Worm (Caenorhabditis elegans) whole organism, midembryonic: ENCODE results near the gene Y55F3AM.13.

Experiments
- T22C8.4 ChIP-seq: fragments of 200-800 bp; sonication (Bioruptor generic); IDR thresholded peaks from 2 replicates; pipeline ENCODE4 v1.3.6; 2022; ENCODE audit warnings: missing genetic modification characterization, missing compliant biosample characterization
- cog-1 ChIP-seq: sonication (generic microtip); optimal IDR thresholded peaks from 2 replicates; lab custom pipeline; 2016; ENCODE audit warnings: missing genetic modification characterization, missing compliant biosample characterization
- flt-1 ChIP-seq: fragments of 200-800 bp; sonication (Bioruptor generic); IDR thresholded peaks from 2 replicates; pipeline ENCODE4 v1.3.6; 2022; ENCODE audit warnings: missing genetic modification characterization, missing compliant biosample characterization
- klf-2 ChIP-seq: fragments of 200-800 bp; sonication (Bioruptor generic); conservative IDR thresholded peaks from 2 replicates; pipeline ENCODE4 v1.3.6; 2022; ENCODE audit warnings: missing genetic modification reagents, missing genetic modification characterization, missing compliant biosample characterization
- med-1 ChIP-seq: sonication (generic microtip); optimal IDR thresholded peaks from 2 replicates; lab custom pipeline; 2017; ENCODE audit warnings: missing genetic modification characterization, mild to moderate bottlenecking, missing compliant biosample characterization, antibody characterized with exemption, missing genetic modification reagents; ENCODE audit not compliant: insufficient read depth
- ref-1 ChIP-seq: fragments of 200-800 bp; sonication (Bioruptor generic); conservative IDR thresholded peaks from 2 replicates; pipeline ENCODE4 v1.3.6; 2022; ENCODE audit warnings: missing genetic modification reagents, missing genetic modification characterization, missing compliant biosample characterization
- tab-1 ChIP-seq: fragments of 200-800 bp; sonication (Bioruptor generic); IDR thresholded peaks from 2 replicates; pipeline ENCODE4 v1.3.6; 2022; ENCODE audit warnings: missing genetic modification characterization, missing compliant biosample characterization
- ztf-29 ChIP-seq: fragments of 200-800 bp; sonication (Bioruptor generic); IDR thresholded peaks from 2 replicates; pipeline ENCODE4 v1.3.6; 2022; ENCODE audit warnings: missing genetic modification reagents, missing genetic modification characterization, missing compliant biosample characterization

DNA sequence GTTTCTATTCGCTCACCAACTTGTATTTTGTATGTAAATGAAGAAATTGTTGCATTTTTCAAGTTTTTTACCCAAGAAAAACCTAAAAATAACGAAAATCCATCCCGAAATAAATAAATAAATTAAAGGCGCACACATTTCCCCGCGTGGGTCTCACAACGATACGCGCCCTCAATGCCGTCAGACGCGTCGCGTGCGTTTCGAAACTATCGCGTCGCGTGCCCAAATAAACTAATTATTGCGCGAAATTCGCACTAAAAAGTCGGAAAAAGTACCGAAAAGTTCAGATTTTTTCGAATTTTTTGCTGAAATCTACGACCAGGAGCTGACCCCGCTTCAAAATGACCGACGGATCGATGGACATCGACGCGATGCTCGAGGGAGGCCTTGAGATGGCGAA is 43.7 kb downstream of the Y55F3AM.13 start, which contains the start of gene rbm-39:
- no peak for TF ChIP-seq tab-1 (GFP tag; lab: Robert Waterston, UW)
- TF ChIP-seq cog-1 (tag; lab: Kevin White, UChicago), result peak; percentile 42
- TF ChIP-seq ref-1 (GFP tag; lab: Robert Waterston, UW), result no peak
- no peak for TF ChIP-seq T22C8.4
- no peak for TF ChIP-seq flt-1
- no peak for TF ChIP-seq ztf-29
- no peak for TF ChIP-seq klf-2 (GFP tag; lab: Robert Waterston, UW)
- TF ChIP-seq med-1 (GFP tag; lab: Kevin White, UChicago), result no peak
